Worm (Caenorhabditis elegans) whole organism, late embryonic: ENCODE measurements around the gene lhpp-1.

ENCODE experiments used
- K09A11.1 ChIP-seq: sonication (generic microtip); optimal IDR thresholded peaks from 2 replicates; lab custom pipeline; 2017; ENCODE audit warnings: antibody characterized with exemption, mild to moderate bottlenecking, missing genetic modification characterization, missing compliant biosample characterization; ENCODE audit not compliant: insufficient read depth
- Y22D7AL.16 ChIP-seq: sonication (generic microtip); optimal IDR thresholded peaks from 2 replicates; lab custom pipeline; 2016; ENCODE audit warnings: missing genetic modification characterization, missing compliant biosample characterization
- ceh-14 ChIP-seq: sonication (generic microtip); optimal IDR thresholded peaks from 2 replicates; lab custom pipeline; 2016; ENCODE audit warnings: missing genotype, missing genetic modification characterization, missing compliant biosample characterization
- ceh-24 ChIP-seq: sonication (generic microtip); optimal IDR thresholded peaks from 2 replicates; lab custom pipeline; 2016; ENCODE audit warnings: mild to moderate bottlenecking, missing genetic modification characterization, missing compliant biosample characterization
- dmd-4 ChIP-seq: sonication (generic microtip); optimal IDR thresholded peaks from 2 replicates; lab custom pipeline; 2016; ENCODE audit warnings: borderline replicate concordance, missing genetic modification characterization, missing compliant biosample characterization
- elt-2 ChIP-seq: sonication (generic microtip); optimal IDR thresholded peaks from 2 replicates; lab custom pipeline; 2016; ENCODE audit warnings: missing genetic modification reagents, missing genetic modification characterization, missing compliant biosample characterization
- fkh-10 ChIP-seq: fragments of 150-350 bp; optimal IDR thresholded peaks from 2 replicates; lab custom pipeline; 2014; ENCODE audit warnings: missing biosample characterization, missing genetic modification reagents, missing genetic modification characterization
- fkh-6 ChIP-seq: sonication (generic microtip); optimal IDR thresholded peaks from 2 replicates; lab custom pipeline; 2016; ENCODE audit warnings: missing genetic modification characterization, missing compliant biosample characterization
- mec-3 ChIP-seq: sonication (generic microtip); optimal IDR thresholded peaks from 2 replicates; lab custom pipeline; 2016; ENCODE audit warnings: borderline replicate concordance, missing genetic modification characterization, missing compliant biosample characterization
- pha-2 ChIP-seq: sonication (generic microtip); optimal IDR thresholded peaks from 2 replicates; lab custom pipeline; 2017; ENCODE audit warnings: mild to moderate bottlenecking, missing genetic modification characterization, missing compliant biosample characterization
- pqm-1 ChIP-seq: sonication (generic microtip); optimal IDR thresholded peaks from 2 replicates; lab custom pipeline; 2016; ENCODE audit warnings: missing genetic modification characterization, missing compliant biosample characterization
- rnt-1 ChIP-seq: sonication (generic microtip); optimal IDR thresholded peaks from 2 replicates; lab custom pipeline; 2016; ENCODE audit warnings: missing genetic modification characterization, missing compliant biosample characterization
- unc-86 ChIP-seq: sonication (generic microtip); optimal IDR thresholded peaks from 2 replicates; lab custom pipeline; 2016; ENCODE audit warnings: missing genetic modification characterization, missing compliant biosample characterization

- TF ChIP-seq mec-3 (tag; lab: Kevin White, UChicago) (no peak), Y22D7AL.16 (tag; lab: Kevin White, UChicago) (no peak), pha-2 (tag; lab: Kevin White, UChicago) (no peak), ceh-24 (no peak), pqm-1 (tag; lab: Kevin White, UChicago) (no peak), K09A11.1 (tag; lab: Kevin White, UChicago) (no peak), rnt-1 (tag; lab: Kevin White, UChicago) (no peak), ceh-14 (tag; lab: Kevin White, UChicago) (no peak), unc-86 (tag; lab: Kevin White, UChicago) (no peak), fkh-10 (GFP tag; lab: Kevin White, UChicago) (no peak), elt-2 (tag; lab: Kevin White, UChicago) (no peak), dmd-4 (no peak), fkh-6 (tag; lab: Kevin White, UChicago) (no peak)
These were observed 3.1 kb upstream of the lhpp-1 start, which contains the start of gene spin-1 for ce11 chrV:12114693-12115092.
